Fruit fly (Drosophila melanogaster) whole organism, embryonic: ENCODE data around the gene mon2.

Source experiments
- Abd-B ChIP-seq: fragments of 200-800 bp; sonication (Bioruptor generic); optimal IDR thresholded peaks from 2 replicates; lab custom pipeline; 2018; ENCODE audit warnings: missing biosample characterization, mild to moderate bottlenecking, missing genetic modification characterization, moderate library complexity
- Ada2b ChIP-seq: fragments of 200-800 bp; sonication (Bioruptor generic); IDR thresholded peaks from 2 replicates; pipeline ENCODE4 v1.3.6; 2022; ENCODE audit warnings: missing biosample characterization, missing genetic modification characterization
- Antp ChIP-seq: fragments of 200-800 bp; sonication (Bioruptor generic); optimal IDR thresholded peaks from 3 replicates; lab custom pipeline; 2016; ENCODE audit warnings: missing biosample characterization, missing genetic modification characterization
- CG10462 ChIP-seq: fragments of 200-800 bp; sonication (Bioruptor generic); optimal IDR thresholded peaks from 2 replicates; lab custom pipeline; 2016; ENCODE audit warnings: missing biosample characterization, missing genetic modification characterization
- CG12659 ChIP-seq: fragments of 200-800 bp; sonication (Bioruptor generic); optimal IDR thresholded peaks from 3 replicates; lab custom pipeline; 2017; ENCODE audit warnings: mild to moderate bottlenecking, missing biosample characterization, missing genetic modification reagents, missing genetic modification characterization
- CG12942 ChIP-seq: fragments of 200-800 bp; sonication (Bioruptor generic); optimal IDR thresholded peaks from 3 replicates; lab custom pipeline; 2016; ENCODE audit warnings: missing biosample characterization, missing genetic modification characterization
- CG14667 ChIP-seq: fragments of 200-800 bp; sonication (Bioruptor generic); IDR thresholded peaks from 2 replicates; pipeline ENCODE4 v1.3.6; 2022; ENCODE audit warnings: missing biosample characterization, missing genetic modification characterization
- CG15011 ChIP-seq: fragments of 200-800 bp; sonication (Bioruptor generic); optimal IDR thresholded peaks from 3 replicates; lab custom pipeline; 2018; ENCODE audit warnings: missing biosample characterization, mild to moderate bottlenecking, missing genetic modification characterization
- CG15479 ChIP-seq: fragments of 200-800 bp; sonication (Bioruptor generic); optimal IDR thresholded peaks from 3 replicates; lab custom pipeline; 2019; ENCODE audit warnings: missing biosample characterization, mild to moderate bottlenecking, missing genetic modification characterization, moderate library complexity
- CG1603 ChIP-seq: fragments of 200-800 bp; sonication (Bioruptor generic); optimal IDR thresholded peaks from 2 replicates; lab custom pipeline; 2019; ENCODE audit warnings: missing biosample characterization, mild to moderate bottlenecking, missing genetic modification characterization, moderate library complexity
- CG17802 ChIP-seq: fragments of 200-800 bp; sonication (Bioruptor generic); optimal IDR thresholded peaks from 2 replicates; lab custom pipeline; 2018; ENCODE audit warnings: missing biosample characterization, mild to moderate bottlenecking, missing genetic modification characterization, moderate library complexity
- CG1832 ChIP-seq: fragments of 200-800 bp; sonication (Bioruptor generic); optimal IDR thresholded peaks from 2 replicates; lab custom pipeline; 2017; ENCODE audit warnings: missing biosample characterization, mild to moderate bottlenecking, missing genetic modification characterization, inconsistent platforms
- CG2678 ChIP-seq: fragments of 200-800 bp; sonication (Bioruptor generic); optimal IDR thresholded peaks from 3 replicates; lab custom pipeline; 2019; ENCODE audit warnings: missing biosample characterization, mild to moderate bottlenecking, missing genetic modification characterization, moderate library complexity
- CG30020 ChIP-seq: fragments of 200-800 bp; optimal IDR thresholded peaks from 2 replicates; lab custom pipeline; 2019; ENCODE audit warnings: missing biosample characterization, mild to moderate bottlenecking, missing genetic modification characterization, moderate library complexity
- CG4328 ChIP-seq: fragments of 200-800 bp; sonication (Bioruptor generic); optimal IDR thresholded peaks from 3 replicates; lab custom pipeline; 2017; ENCODE audit warnings: missing biosample characterization, missing genetic modification reagents, missing genetic modification characterization
- CG4617 ChIP-seq: fragments of 200-800 bp; sonication (Bioruptor generic); optimal IDR thresholded peaks from 3 replicates; lab custom pipeline; 2016; ENCODE audit warnings: missing biosample characterization, missing genetic modification characterization, borderline replicate concordance
- CG6272 ChIP-seq: fragments of 200-800 bp; sonication (Bioruptor generic); IDR thresholded peaks from 2 replicates; pipeline ENCODE4 v1.3.6; 2022; ENCODE audit warnings: missing biosample characterization, missing genetic modification characterization
- CTCF ChIP-seq: fragments of 200-800 bp; sonication (Bioruptor generic); optimal IDR thresholded peaks from 2 replicates; lab custom pipeline; 2017; ENCODE audit warnings: missing biosample characterization, mild to moderate bottlenecking, missing genetic modification characterization, moderate library complexity
- Dbx ChIP-seq: fragments of 200-800 bp; sonication (Bioruptor generic); IDR thresholded peaks from 3 replicates; pipeline ENCODE4 v1.3.6; 2022; ENCODE audit warnings: missing biosample characterization, missing genetic modification characterization
- Doc3 ChIP-seq: fragments of 200-800 bp; sonication (Bioruptor generic); IDR thresholded peaks from 3 replicates; pipeline ENCODE4 v1.3.6; 2022; ENCODE audit warnings: missing biosample characterization, missing genetic modification characterization; ENCODE audit not compliant: partially characterized antibody
- Dp ChIP-seq: fragments of 200-800 bp; sonication (Bioruptor generic); optimal IDR thresholded peaks from 2 replicates; lab custom pipeline; 2018; ENCODE audit warnings: missing biosample characterization, mild to moderate bottlenecking, missing genetic modification characterization, moderate library complexity
- E2f2 ChIP-seq: fragments of 200-800 bp; sonication (Bioruptor generic); IDR thresholded peaks from 2 replicates; pipeline ENCODE4 v1.3.6; 2022; ENCODE audit warnings: missing biosample characterization, missing genetic modification characterization
- ERR ChIP-seq: fragments of 200-800 bp; sonication (Bioruptor generic); optimal IDR thresholded peaks from 2 replicates; lab custom pipeline; 2016; ENCODE audit warnings: missing biosample characterization, missing genetic modification characterization
- Fer1 ChIP-seq: fragments of 200-800 bp; sonication (Bioruptor generic); optimal IDR thresholded peaks from 2 replicates; lab custom pipeline; 2017; ENCODE audit warnings: missing biosample characterization, mild to moderate bottlenecking, missing genetic modification characterization
- HmgZ ChIP-seq: fragments of 200-800 bp; sonication (Bioruptor generic); optimal IDR thresholded peaks from 2 replicates; lab custom pipeline; 2018; ENCODE audit warnings: missing biosample characterization, mild to moderate bottlenecking, missing genetic modification characterization
- Hr3 ChIP-seq: fragments of 200-800 bp; sonication (Bioruptor generic); optimal IDR thresholded peaks from 3 replicates; lab custom pipeline; 2016; ENCODE audit warnings: missing biosample characterization, missing genetic modification characterization
- Lim3 ChIP-seq: fragments of 200-800 bp; sonication (Bioruptor generic); IDR thresholded peaks from 2 replicates; pipeline ENCODE4 v1.3.6; 2022; ENCODE audit warnings: missing biosample characterization, missing genetic modification characterization
- Med ChIP-seq: fragments of 200-800 bp; sonication (Bioruptor generic); peaks from one replicate; lab custom pipeline; 2016; ENCODE audit warnings: missing biosample characterization, missing genetic modification characterization, mild to moderate bottlenecking, inconsistent platforms, moderate library complexity
- Nf-YA ChIP-seq: fragments of 200-800 bp; sonication (Bioruptor generic); IDR thresholded peaks from 2 replicates; pipeline ENCODE4 v1.3.6; 2022; ENCODE audit warnings: missing biosample characterization, missing genetic modification characterization
- Nf-YB ChIP-seq: fragments of 200-800 bp; sonication (Bioruptor generic); optimal IDR thresholded peaks from 3 replicates; lab custom pipeline; 2019; ENCODE audit warnings: missing biosample characterization, mild to moderate bottlenecking, missing genetic modification characterization, moderate library complexity
- Sin3A ChIP-seq: fragments of >200 bp; optimal IDR thresholded peaks from 2 replicates; lab custom pipeline; 2018
- ab ChIP-seq: fragments of 200-800 bp; sonication (Bioruptor generic); optimal IDR thresholded peaks from 2 replicates; lab custom pipeline; 2016; ENCODE audit warnings: missing biosample characterization, missing genetic modification characterization
- chif ChIP-seq, 2 experiments: fragments of 200-800 bp; sonication (Bioruptor generic); optimal IDR thresholded peaks; 3 replicates each; lab custom pipeline; 2016; ENCODE audit warnings: missing biosample characterization in 2 of 2, missing genetic modification characterization in 2 of 2
- chm ChIP-seq: fragments of 200-800 bp; sonication (Bioruptor generic); IDR thresholded peaks from 2 replicates; pipeline ENCODE4 v1.3.6; 2022; ENCODE audit warnings: missing biosample characterization, missing genetic modification characterization
- fu2 ChIP-seq: fragments of 200-800 bp; sonication (Bioruptor generic); optimal IDR thresholded peaks from 2 replicates; lab custom pipeline; 2016; ENCODE audit warnings: missing biosample characterization, missing genetic modification characterization
- lov ChIP-seq, 2 experiments: fragments of 200-800 bp in 1 of 2; fragments of >200 bp in 1 of 2; sonication (Bioruptor generic) in 1 of 2; IDR thresholded peaks in 1 of 2; optimal IDR thresholded peaks in 1 of 2; 2 replicates in 1 of 2; 3 replicates in 1 of 2; pipeline versions ENCODE4 v1.3.6 to Lab custom; 2017 to 2022; ENCODE audit warnings: missing biosample characterization in 1 of 2, missing genetic modification characterization in 1 of 2
- maf-S ChIP-seq: fragments of 200-800 bp; sonication (Bioruptor generic); optimal IDR thresholded peaks from 2 replicates; lab custom pipeline; 2016; ENCODE audit warnings: missing biosample characterization, missing genetic modification characterization
- mam ChIP-seq: fragments of 200-800 bp; sonication (Bioruptor generic); optimal IDR thresholded peaks from 3 replicates; lab custom pipeline; 2016; ENCODE audit warnings: missing biosample characterization, missing genetic modification characterization
- nmo ChIP-seq: fragments of 200-800 bp; sonication (Bioruptor generic); optimal IDR thresholded peaks from 2 replicates; lab custom pipeline; 2018; ENCODE audit warnings: missing biosample characterization, mild to moderate bottlenecking, missing genetic modification characterization, moderate library complexity
- otp ChIP-seq: fragments of 200-800 bp; sonication (Bioruptor generic); IDR thresholded peaks from 3 replicates; pipeline ENCODE4, ENCODE4 v1.3.6; 2022; ENCODE audit warnings: missing biosample characterization, missing genetic modification characterization
- pita ChIP-seq: fragments of 200-800 bp; sonication (Bioruptor generic); optimal IDR thresholded peaks from 2 replicates; lab custom pipeline; 2017; ENCODE audit warnings: missing biosample characterization, mild to moderate bottlenecking, missing genetic modification characterization
- rib ChIP-seq: fragments of 200-800 bp; sonication (Bioruptor generic); IDR thresholded peaks from 2 replicates; pipeline ENCODE4 v1.3.6; 2022; ENCODE audit warnings: missing biosample characterization, missing genetic modification characterization
- slp2 ChIP-seq: fragments of 200-800 bp; sonication (Bioruptor generic); optimal IDR thresholded peaks from 2 replicates; lab custom pipeline; 2016; ENCODE audit warnings: missing biosample characterization, missing genetic modification characterization
- sr ChIP-seq: fragments of 200-800 bp; sonication (Bioruptor generic); IDR thresholded peaks from 3 replicates; pipeline ENCODE4 v1.3.6; 2022; ENCODE audit warnings: missing biosample characterization, missing genetic modification characterization
- stwl ChIP-seq: fragments of 200-800 bp; sonication (Bioruptor generic); optimal IDR thresholded peaks from 3 replicates; lab custom pipeline; 2018; ENCODE audit warnings: missing biosample characterization, mild to moderate bottlenecking, missing genetic modification characterization, moderate library complexity
- tap ChIP-seq: fragments of 200-800 bp; optimal IDR thresholded peaks from 3 replicates; lab custom pipeline; 2019; ENCODE audit warnings: missing biosample characterization, mild to moderate bottlenecking, missing genetic modification characterization, moderate library complexity
- tup ChIP-seq: fragments of 200-800 bp; sonication (Bioruptor generic); optimal IDR thresholded peaks from 2 replicates; lab custom pipeline; 2016; ENCODE audit warnings: missing biosample characterization, mild to moderate bottlenecking, missing genetic modification characterization, moderate library complexity
- unc-4 ChIP-seq: fragments of 200-800 bp; sonication (Bioruptor generic); IDR thresholded peaks from 2 replicates; pipeline ENCODE4 v1.3.6; 2022; ENCODE audit warnings: missing biosample characterization, missing genetic modification characterization; ENCODE audit not compliant: partially characterized antibody
- zen ChIP-seq: fragments of 200-800 bp; sonication (Bioruptor generic); optimal IDR thresholded peaks from 3 replicates; lab custom pipeline; 2018; ENCODE audit warnings: missing biosample characterization, mild to moderate bottlenecking, missing genetic modification characterization, moderate library complexity
- zf30C ChIP-seq: fragments of 200-800 bp; sonication (Bioruptor generic); optimal IDR thresholded peaks from 3 replicates; lab custom pipeline; 2018; ENCODE audit warnings: missing biosample characterization, mild to moderate bottlenecking, missing genetic modification characterization
- zfh1 ChIP-seq: fragments of 200-800 bp; sonication (Bioruptor generic); IDR thresholded peaks from 3 replicates; pipeline ENCODE4 v1.3.6; 2022; ENCODE audit warnings: missing biosample characterization, missing genetic modification characterization

mon2 gene

dm6 chr2L:8165800-8166576 is 42.2 kb upstream of the mon2 start (continued):
- peak; percentile 10 for TF ChIP-seq CG15011 (GFP tag; lab: Kevin White, UChicago)
- no peak for TF ChIP-seq mam (GFP tag; lab: Kevin White, UChicago)
- no peak for TF ChIP-seq pita (GFP tag; lab: Kevin White, UChicago)
- TF ChIP-seq lov (optimal IDR thresholded peaks at IDR 0.05; lab: Kevin White, UChicago): no peak
- TF ChIP-seq lov (GFP tag; IDR thresholded peaks at IDR 0.05; lab: Robert Waterston, UW): no peak
- no peak for TF ChIP-seq HmgZ (tag; lab: Kevin White, UChicago)
- TF ChIP-seq ERR (GFP tag; lab: Kevin White, UChicago): no peak
- TF ChIP-seq Hr3 (GFP tag; lab: Kevin White, UChicago): no peak
- no peak for TF ChIP-seq otp
- TF ChIP-seq Doc3 (GFP tag; lab: Robert Waterston, UW): no peak
- no peak for TF ChIP-seq CG10462
- TF ChIP-seq Antp (GFP tag; lab: Kevin White, UChicago): no peak
- TF ChIP-seq Lim3 (GFP tag; lab: Robert Waterston, UW): no peak
- TF ChIP-seq zen (tag; lab: Kevin White, UChicago): peak; percentile 73
- no peak for TF ChIP-seq CG1832
- no peak for TF ChIP-seq chm (GFP tag; lab: Robert Waterston, UW)
- no peak for TF ChIP-seq unc-4 (GFP tag; lab: Robert Waterston, UW)
- no peak for TF ChIP-seq stwl (tag; lab: Kevin White, UChicago)
- TF ChIP-seq ab: no peak
- TF ChIP-seq CG12659 (GFP tag; lab: Kevin White, UChicago): no peak
- no peak for TF ChIP-seq Dp (GFP tag; lab: Kevin White, UChicago)
- no peak for TF ChIP-seq CG12942 (GFP tag; lab: Kevin White, UChicago)
- TF ChIP-seq CG1603 (tag; lab: Kevin White, UChicago): peak; percentile 19
- no peak for TF ChIP-seq CG30020 (tag; lab: Kevin White, UChicago)
- no peak for TF ChIP-seq CTCF
- no peak for TF ChIP-seq zfh1 (GFP tag; lab: Robert Waterston, UW)
- TF ChIP-seq Sin3A (lab: Kevin White, UChicago): no peak
- TF ChIP-seq zf30C (GFP tag; lab: Kevin White, UChicago): no peak
- TF ChIP-seq CG17802 (tag; lab: Kevin White, UChicago): no peak
- no peak for TF ChIP-seq tup
- peak; percentile 36 for TF ChIP-seq CG2678 (tag; lab: Kevin White, UChicago)
- TF ChIP-seq fu2: no peak
- TF ChIP-seq Dbx (GFP tag; lab: Robert Waterston, UW): no peak
- no peak for TF ChIP-seq Fer1
- TF ChIP-seq CG4328: no peak
- peak; percentile 20 for TF ChIP-seq Nf-YB (GFP tag; lab: Kevin White, UChicago)
- no peak for TF ChIP-seq slp2 (GFP tag; lab: Kevin White, UChicago)
- no peak for TF ChIP-seq CG14667 (GFP tag; lab: Robert Waterston, UW)
- TF ChIP-seq Med: peak; percentile 26
- no peak; the same call in 1 of the 2 replicates for TF ChIP-seq rib (GFP tag; lab: Robert Waterston, UW)
- no peak for TF ChIP-seq tap (tag; lab: Kevin White, UChicago)
- TF ChIP-seq E2f2 (GFP tag; lab: Robert Waterston, UW): no peak
- no peak for TF ChIP-seq sr (GFP tag; lab: Robert Waterston, UW)
- no peak for TF ChIP-seq maf-S (GFP tag; lab: Kevin White, UChicago)
- no peak for TF ChIP-seq nmo (GFP tag; lab: Kevin White, UChicago)
- no peak for TF ChIP-seq Nf-YA
- TF ChIP-seq CG4617 (GFP tag; lab: Kevin White, UChicago): no peak
- no peak for TF ChIP-seq Abd-B (GFP tag; lab: Kevin White, UChicago)
- TF ChIP-seq chif (GFP tag; optimal IDR thresholded peaks at IDR 0.05; lab: Kevin White, UChicago): no peak
- no peak for TF ChIP-seq Ada2b
- TF ChIP-seq CG6272 (GFP tag; lab: Robert Waterston, UW): no peak
- peak; percentile 71 for TF ChIP-seq CG15479 (GFP tag; lab: Kevin White, UChicago)
